Worm (Caenorhabditis elegans) whole organism, L2 larva: ENCODE results near the gene nap-1.

ENCODE experiments used
- C34F6.9 ChIP-seq: fragments of 150-350 bp; optimal IDR thresholded peaks from 2 replicates; lab custom pipeline; 2014; ENCODE audit warnings: missing biosample characterization, missing genetic modification characterization
- F13H6.1 ChIP-seq: sonication (generic microtip); optimal IDR thresholded peaks from 2 replicates; lab custom pipeline; 2016; ENCODE audit warnings: missing genetic modification characterization, missing compliant biosample characterization
- Y55F3AM.14 ChIP-seq: fragments of 200-800 bp; sonication (Bioruptor generic); optimal IDR thresholded peaks from 2 replicates; lab custom pipeline; 2018; ENCODE audit warnings: mild to moderate bottlenecking, missing genetic modification characterization, missing compliant biosample characterization
- ZK546.5 ChIP-seq: sonication (generic microtip); optimal IDR thresholded peaks from 2 replicates; lab custom pipeline; 2017; ENCODE audit warnings: missing biosample characterization, missing genetic modification characterization
- alr-1 ChIP-seq: fragments of 150-350 bp; optimal IDR thresholded peaks from 2 replicates; lab custom pipeline; 2014; ENCODE audit warnings: missing biosample characterization, missing genetic modification characterization
- aly-2 ChIP-seq: fragments of 150-350 bp; optimal IDR thresholded peaks from 2 replicates; lab custom pipeline; 2014; ENCODE audit warnings: missing biosample characterization, missing genetic modification characterization
- blmp-1 ChIP-seq: sonication (generic microtip); optimal IDR thresholded peaks from 2 replicates; lab custom pipeline; 2017; ENCODE audit warnings: missing genetic modification characterization, mild to moderate bottlenecking, missing compliant biosample characterization, antibody characterized with exemption, moderate library complexity; ENCODE audit not compliant: insufficient read depth
- ceh-16 ChIP-seq: fragments of 150-350 bp; optimal IDR thresholded peaks from 2 replicates; lab custom pipeline; 2014; ENCODE audit warnings: missing biosample characterization, missing genetic modification characterization
- ceh-82 ChIP-seq: fragments of 150-350 bp; optimal IDR thresholded peaks from 2 replicates; lab custom pipeline; 2014; ENCODE audit warnings: missing biosample characterization, missing genetic modification characterization
- egl-27 ChIP-seq: sonication (generic microtip); optimal IDR thresholded peaks from 3 replicates; lab custom pipeline; 2017; ENCODE audit warnings: missing biosample characterization, missing genetic modification reagents, missing genetic modification characterization
- elt-3 ChIP-seq: sonication (generic microtip); optimal IDR thresholded peaks from 2 replicates; lab custom pipeline; 2017; ENCODE audit warnings: missing biosample characterization, missing genetic modification characterization
- fos-1 ChIP-seq: fragments of 150-350 bp; optimal IDR thresholded peaks from 2 replicates; lab custom pipeline; 2014; ENCODE audit warnings: missing biosample characterization, missing genetic modification characterization
- lin-11 ChIP-seq: fragments of 150-350 bp; sonication (generic microtip); optimal IDR thresholded peaks from 2 replicates; lab custom pipeline; 2014; ENCODE audit warnings: missing biosample characterization, missing genetic modification characterization, inconsistent platforms, mixed read lengths
- lin-39 ChIP-seq: fragments of 150-350 bp; optimal IDR thresholded peaks from 2 replicates; lab custom pipeline; 2014; ENCODE audit warnings: missing biosample characterization, missing genetic modification reagents, missing genetic modification characterization
- mab-5 ChIP-seq: fragments of 150-350 bp; optimal IDR thresholded peaks from 2 replicates; lab custom pipeline; 2014; ENCODE audit warnings: missing biosample characterization, missing genetic modification characterization
- mbf-1 ChIP-seq: sonication (generic microtip); optimal IDR thresholded peaks from 2 replicates; lab custom pipeline; 2017; ENCODE audit warnings: missing biosample characterization, missing genetic modification characterization
- mdl-1 ChIP-seq, 2 experiments: fragments of 150-350 bp in 1 of 2; sonication (generic microtip) in 1 of 2; optimal IDR thresholded peaks; 2 replicates each; lab custom pipeline; 2017; ENCODE audit warnings: missing biosample characterization in 2 of 2, missing genetic modification characterization in 2 of 2
- nhr-10 ChIP-seq: sonication (generic microtip); optimal IDR thresholded peaks from 2 replicates; lab custom pipeline; 2017; ENCODE audit warnings: missing biosample characterization, missing genetic modification characterization
- nhr-11 ChIP-seq: fragments of 150-350 bp; optimal IDR thresholded peaks from 2 replicates; lab custom pipeline; 2014; ENCODE audit warnings: missing biosample characterization, missing genetic modification characterization
- nhr-12 ChIP-seq: fragments of 150-350 bp; optimal IDR thresholded peaks from 2 replicates; lab custom pipeline; 2014; ENCODE audit warnings: missing biosample characterization, missing genetic modification characterization
- nhr-129 ChIP-seq: fragments of 150-350 bp; optimal IDR thresholded peaks from 2 replicates; lab custom pipeline; 2014; ENCODE audit warnings: missing biosample characterization, missing genetic modification characterization
- nhr-23 ChIP-seq: fragments of 150-350 bp; optimal IDR thresholded peaks from 2 replicates; lab custom pipeline; 2014; ENCODE audit warnings: missing biosample characterization, missing genetic modification reagents, missing genetic modification characterization
- nhr-237 ChIP-seq: fragments of 150-350 bp; optimal IDR thresholded peaks from 2 replicates; lab custom pipeline; 2014; ENCODE audit warnings: missing biosample characterization, missing genetic modification characterization
- nhr-6 ChIP-seq: fragments of 150-350 bp; optimal IDR thresholded peaks from 2 replicates; lab custom pipeline; 2014; ENCODE audit warnings: missing biosample characterization, missing genetic modification characterization
- peb-1 ChIP-seq: fragments of 150-350 bp; optimal IDR thresholded peaks from 2 replicates; lab custom pipeline; 2014; ENCODE audit warnings: missing biosample characterization, missing genetic modification characterization
- sem-4 ChIP-seq: fragments of 150-350 bp; optimal IDR thresholded peaks from 2 replicates; lab custom pipeline; 2014; ENCODE audit warnings: missing biosample characterization, missing genetic modification reagents, missing genetic modification characterization
- skn-1 ChIP-seq: sonication (generic microtip); optimal IDR thresholded peaks from 2 replicates; lab custom pipeline; 2017; ENCODE audit warnings: missing biosample characterization, missing genetic modification characterization
- sma-3 ChIP-seq: sonication (generic microtip); optimal IDR thresholded peaks from 2 replicates; lab custom pipeline; 2016; ENCODE audit warnings: missing genetic modification reagents, missing genetic modification characterization, missing compliant biosample characterization
- sma-9 ChIP-seq, 2 experiments: fragments of 150-350 bp in 1 of 2; sonication (generic microtip) in 1 of 2; optimal IDR thresholded peaks; 2 replicates each; lab custom pipeline; 2014 to 2016; ENCODE audit warnings: missing genetic modification characterization in 2 of 2, mild to moderate bottlenecking in 1 of 2, missing biosample characterization in 1 of 2, missing compliant biosample characterization in 1 of 2, missing genetic modification reagents in 1 of 2, moderate library complexity in 1 of 2
- snpc-4 ChIP-seq: fragments of 150-350 bp; optimal IDR thresholded peaks from 2 replicates; lab custom pipeline; 2014; ENCODE audit warnings: missing biosample characterization, missing genetic modification characterization
- unc-55 ChIP-seq: fragments of 150-350 bp; sonication (generic microtip); optimal IDR thresholded peaks from 3 replicates; lab custom pipeline; 2014; ENCODE audit warnings: missing biosample characterization, missing genetic modification reagents, missing genetic modification characterization
- unc-62 ChIP-seq: fragments of 150-350 bp; optimal IDR thresholded peaks from 2 replicates; lab custom pipeline; 2014; ENCODE audit warnings: missing biosample characterization, missing genetic modification reagents, missing genetic modification characterization
- zag-1 ChIP-seq: fragments of 150-350 bp; optimal IDR thresholded peaks from 2 replicates; lab custom pipeline; 2014; ENCODE audit warnings: missing biosample characterization, missing genetic modification characterization
- ztf-1 ChIP-seq: fragments of 200-800 bp; sonication (Bioruptor generic); conservative IDR thresholded peaks from 2 replicates; pipeline ENCODE4 v1.3.6; 2022; ENCODE audit warnings: missing genetic modification characterization, missing compliant biosample characterization
- ztf-4 ChIP-seq: fragments of 150-350 bp; optimal IDR thresholded peaks from 2 replicates; lab custom pipeline; 2014; ENCODE audit warnings: missing biosample characterization, missing genetic modification characterization

The nap-1 gene

ce11 chrIV:8428492-8428891, 49.4 kb upstream of the nap-1 start (continued):
- TF ChIP-seq nhr-23 (tag; lab: Kevin White, UChicago) (no peak), lin-39 (tag; lab: Kevin White, UChicago) (no peak)

- no peak for TF ChIP-seq F13H6.1 (tag; lab: Kevin White, UChicago)
- no peak for TF ChIP-seq nhr-10 (tag; lab: Kevin White, UChicago)
- no peak for TF ChIP-seq ztf-4 (tag; lab: Kevin White, UChicago)
- no peak for TF ChIP-seq fos-1
- no peak for TF ChIP-seq unc-55 (GFP tag; lab: Kevin White, UChicago)
- no peak for TF ChIP-seq nhr-11 (tag; lab: Kevin White, UChicago)
- TF ChIP-seq skn-1 (tag; lab: Kevin White, UChicago), result no peak
- TF ChIP-seq ztf-1, result no peak
- no peak for TF ChIP-seq blmp-1 (tag; lab: Kevin White, UChicago)
- no peak for TF ChIP-seq ZK546.5 (tag; lab: Kevin White, UChicago)
- TF ChIP-seq alr-1, result no peak
- TF ChIP-seq, all 48 proteins: peak for 0
Observed at ce11 chrIV:8426537-8426936, 47.4 kb upstream of the nap-1 start, which contains the start of the genes T26A8.3 and tmem-231. T26A8.3 (minus strand) TSS chrIV:8426637. tmem-231 (plus strand) TSS chrIV:8426785.

ce11 chrIV:8420961-8421360, 41.8 kb upstream of the nap-1 start, which contains the start of gene M116.5:
M116.5 (minus strand) TSS chrIV:8421061.
- no peak for TF ChIP-seq zag-1 (tag; lab: Kevin White, UChicago)
- no peak for TF ChIP-seq nhr-23 (tag; lab: Kevin White, UChicago)
- no peak for TF ChIP-seq ceh-16 (tag; lab: Kevin White, UChicago)
- no peak for TF ChIP-seq ztf-4 (tag; lab: Kevin White, UChicago)
- no peak for TF ChIP-seq Y55F3AM.14
- no peak for TF ChIP-seq unc-55 (GFP tag; lab: Kevin White, UChicago)
- no peak for TF ChIP-seq fos-1

- TF ChIP-seq mbf-1 (tag; lab: Kevin White, UChicago) (no peak), nhr-237 (no peak), sma-3 (GFP tag; lab: Kevin White, UChicago) (no peak), aly-2 (tag; lab: Kevin White, UChicago) (no peak), nhr-23 (tag; lab: Kevin White, UChicago) (no peak), ceh-82 (tag; lab: Kevin White, UChicago) (no peak), mdl-1 (tag; optimal IDR thresholded peaks at IDR 0.05; lab: Kevin White, UChicago) (no peak), mab-5 (tag; lab: Kevin White, UChicago) (no peak), skn-1 (tag; lab: Kevin White, UChicago) (no peak), elt-3 (tag; lab: Kevin White, UChicago) (no peak), ztf-1 (no peak), zag-1 (tag; lab: Kevin White, UChicago) (no peak), unc-62 (no peak)
- TF ChIP-seq, all 48 proteins: peak for 0
Observed at ce11 chrIV:8397814-8398213, 18.7 kb upstream of the nap-1 start.

ce11 chrIV:8396348-8396747, 17.2 kb upstream of the nap-1 start, which contains the start of gene timm-17B.2:
timm-17B.2 (plus strand) TSS chrIV:8396648.
- TF ChIP-seq peb-1 (tag; lab: Kevin White, UChicago) (no peak), nhr-12 (tag; lab: Kevin White, UChicago) (no peak), lin-39 (tag; lab: Kevin White, UChicago) (no peak), lin-11 (tag; lab: Kevin White, UChicago) (no peak), Y55F3AM.14 (no peak), snpc-4 (tag; lab: Kevin White, UChicago) (no peak), nhr-11 (tag; lab: Kevin White, UChicago) (no peak), sma-9 (GFP tag; optimal IDR thresholded peaks at IDR 0.05; lab: Kevin White, UChicago) (no peak), sma-9 (tag; optimal IDR thresholded peaks at IDR 0.05; lab: Kevin White, UChicago) (no peak), unc-62 (no peak), sem-4 (tag; lab: Kevin White, UChicago) (no peak), nhr-129 (tag; lab: Kevin White, UChicago) (no peak), ceh-16 (tag; lab: Kevin White, UChicago) (no peak), C34F6.9 (tag; lab: Kevin White, UChicago) (no peak), mbf-1 (tag; lab: Kevin White, UChicago) (no peak), nhr-237 (no peak), nhr-6 (tag; lab: Kevin White, UChicago) (no peak), unc-55 (GFP tag; lab: Kevin White, UChicago) (no peak), egl-27 (tag; lab: Kevin White, UChicago) (no peak), ceh-82 (tag; lab: Kevin White, UChicago) (no peak)
